Worm (Caenorhabditis elegans) whole organism, L1 larva: ENCODE measurements around the gene C15F1.1.

Experiments
- aly-2 ChIP-seq: fragments of 150-350 bp; optimal IDR thresholded peaks from 2 replicates; lab custom pipeline; 2014; ENCODE audit warnings: missing biosample characterization, missing genetic modification characterization
- nhr-28 ChIP-seq: fragments of 150-350 bp; optimal IDR thresholded peaks from 2 replicates; lab custom pipeline; 2014; ENCODE audit warnings: missing biosample characterization, missing genetic modification characterization
- nhr-84 ChIP-seq: sonication (generic microtip); optimal IDR thresholded peaks from 2 replicates; lab custom pipeline; 2017; ENCODE audit warnings: missing biosample characterization, missing genetic modification characterization
- unc-62 ChIP-seq: fragments of 150-350 bp; optimal IDR thresholded peaks from 2 replicates; lab custom pipeline; 2014; ENCODE audit warnings: missing biosample characterization, missing genetic modification reagents, missing genetic modification characterization

DNA sequence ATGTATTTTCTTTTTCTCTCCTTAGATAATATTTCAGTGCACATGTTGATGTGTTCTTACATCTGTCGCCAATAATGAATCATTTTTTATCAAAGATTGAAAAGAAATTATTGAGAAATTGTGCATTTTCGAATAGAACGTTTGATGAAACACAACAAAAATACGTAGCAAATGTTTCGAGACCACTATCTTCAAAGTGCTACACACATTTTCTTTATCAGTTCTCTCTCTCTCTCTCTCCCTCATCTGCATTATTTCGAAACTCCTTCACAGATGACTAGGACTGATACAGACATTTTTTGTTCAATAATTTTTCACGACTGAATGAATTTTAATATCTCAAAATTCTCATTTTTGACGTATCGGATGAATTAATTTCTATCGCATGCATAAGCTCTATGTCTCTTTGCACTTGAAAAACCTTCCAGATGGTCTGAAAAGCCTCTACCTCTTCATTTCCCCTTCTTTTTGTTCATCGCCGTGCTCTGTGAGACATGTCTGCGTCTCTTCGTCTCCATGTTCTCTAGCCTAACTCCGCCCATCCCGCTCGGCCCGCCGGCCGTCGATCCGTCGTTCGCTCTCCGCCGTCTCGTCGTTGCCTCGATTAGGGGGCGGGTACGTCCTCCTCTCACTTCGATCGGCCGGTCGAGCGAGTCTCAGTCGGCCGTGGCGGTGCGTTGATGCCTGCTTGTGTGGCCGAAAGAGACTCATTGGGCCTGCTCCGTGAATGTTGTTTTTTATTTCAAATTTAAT is 46.2 kb upstream of the C15F1.1 start:
- no peak for TF ChIP-seq nhr-84
- no peak for TF ChIP-seq nhr-28
- TF ChIP-seq aly-2, result no peak
- no peak for TF ChIP-seq unc-62 (GFP tag; lab: Kevin White, UChicago)
